Worm (Caenorhabditis elegans): ENCODE data around the gene F59A6.13.

Gene F59A6.13

DNA sequence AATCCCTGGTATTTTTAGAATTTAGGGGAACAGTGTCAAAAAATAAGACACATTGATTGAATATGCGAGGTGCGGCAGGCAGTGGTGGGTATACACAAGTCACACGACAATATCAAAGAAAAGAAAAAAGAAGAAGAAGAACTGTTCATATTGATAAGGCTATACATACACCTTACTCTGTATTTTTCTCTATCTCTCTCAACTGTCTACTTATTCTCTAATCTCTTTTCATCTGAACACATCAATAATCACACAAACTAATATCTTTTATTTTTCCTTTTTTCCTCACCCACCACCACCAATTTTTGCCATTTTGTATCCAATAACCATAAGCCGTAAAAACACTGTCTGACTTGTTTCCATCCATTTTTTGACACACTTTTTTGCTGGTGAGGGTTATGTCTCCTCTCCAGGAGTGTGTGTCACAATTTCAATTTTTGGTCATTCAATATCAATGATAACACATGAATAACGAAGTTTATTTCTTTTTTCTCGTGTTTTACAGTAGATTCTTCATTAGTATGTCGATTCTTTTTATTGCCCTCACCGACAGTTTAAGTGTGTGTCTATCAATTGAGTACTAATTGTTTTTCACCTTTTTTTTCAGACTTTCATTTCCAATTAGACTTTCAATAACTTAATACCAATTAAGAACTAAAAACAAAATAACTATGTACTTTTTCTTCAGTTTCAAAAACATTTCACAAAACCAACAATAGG lies 3.1 kb upstream of the F59A6.13 start (continued):
- peak; percentile 96 for TF ChIP-seq elt-2 (tag; optimal IDR thresholded peaks at IDR 0.05)
- TF ChIP-seq sox-4 (tag; optimal IDR thresholded peaks at IDR 0.05), result no peak
- TF ChIP-seq zip-4 (GFP tag; optimal IDR thresholded peaks at IDR 0.05), result no peak
- TF ChIP-seq aha-1 (tag; optimal IDR thresholded peaks at IDR 0.05), result no peak
- TF ChIP-seq grh-1 (GFP tag; IDR thresholded peaks at IDR 0.05), result no peak
- no peak for TF ChIP-seq unc-30 (tag; optimal IDR thresholded peaks at IDR 0.05)
- TF ChIP-seq lir-3 (tag; optimal IDR thresholded peaks at IDR 0.05; ENCODE audit: poor library complexity), result no peak
- no peak for TF ChIP-seq C16A3.4 (tag; optimal IDR thresholded peaks at IDR 0.05)
- TF ChIP-seq vab-15 (tag; optimal IDR thresholded peaks at IDR 0.05), result no peak
- peak; percentile 20 for TF ChIP-seq pqm-1 (tag; optimal IDR thresholded peaks at IDR 0.05)
- no peak for TF ChIP-seq tbx-2 (tag; optimal IDR thresholded peaks at IDR 0.05)
- TF ChIP-seq egl-13 (tag; optimal IDR thresholded peaks at IDR 0.05), result no peak
- TF ChIP-seq nhr-11 (tag; optimal IDR thresholded peaks at IDR 0.05), result no peak

DNA sequence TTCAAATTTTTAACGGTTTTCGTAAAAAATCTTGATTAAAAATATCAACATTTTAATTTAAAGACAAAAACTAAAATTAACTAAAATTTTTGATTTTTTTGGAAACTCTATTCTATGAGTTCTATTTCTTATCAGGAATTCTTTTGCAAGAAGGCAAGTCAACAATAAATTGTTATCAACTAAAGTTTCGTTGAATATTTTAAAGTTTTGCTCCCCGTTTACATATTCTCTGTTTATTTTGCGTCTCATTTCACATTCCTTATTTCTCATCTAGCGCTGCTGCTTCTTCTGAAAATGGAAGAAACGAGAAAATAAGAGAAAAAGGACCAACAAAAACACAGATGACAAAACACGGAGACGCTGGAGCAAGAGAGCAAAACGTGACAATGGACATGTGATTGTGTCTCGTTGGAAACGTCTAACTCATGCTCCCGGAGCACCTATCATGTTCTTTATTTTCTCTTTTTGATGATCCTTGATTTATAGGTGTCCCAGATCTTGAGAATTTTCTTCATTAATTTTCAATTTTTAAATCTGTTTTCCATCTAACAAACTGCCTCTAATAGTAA lies 2.0 kb upstream of the F59A6.13 start:
- no peak for TF ChIP-seq nhr-85 (tag)
- TF ChIP-seq nhr-28 (tag; optimal IDR thresholded peaks at IDR 0.05), result no peak
- no peak for TF ChIP-seq efl-1 (optimal IDR thresholded peaks at IDR 0.05)
- peak in 1 of 2 experiments; percentile 62 for TF ChIP-seq efl-1 (GFP tag; optimal IDR thresholded peaks at IDR 0.05 in 1 of 2)
- no peak for TF ChIP-seq egl-13 (tag; optimal IDR thresholded peaks at IDR 0.05)
- TF ChIP-seq ceh-90 (tag; optimal IDR thresholded peaks at IDR 0.05), result no peak
- TF ChIP-seq skn-1 (tag; optimal IDR thresholded peaks at IDR 0.05), result no peak
- TF ChIP-seq nhr-90 (tag; optimal IDR thresholded peaks at IDR 0.05; ENCODE audit: poor library complexity), result no peak
- 0 out of 2 replicates have a peak, but pooled peaks have one; percentile 3 for TF ChIP-seq nhr-19 (GFP tag; conservative IDR thresholded peaks at IDR 0.05)
- TF ChIP-seq dsc-1 (tag; optimal IDR thresholded peaks at IDR 0.05), result no peak
- no peak for TF ChIP-seq nhr-12 (tag; optimal IDR thresholded peaks at IDR 0.05)
- TF ChIP-seq nhr-237 (tag; optimal IDR thresholded peaks at IDR 0.05), result no peak
- TF ChIP-seq lin-35 (GFP tag; optimal IDR thresholded peaks at IDR 0.05), result no peak
- no peak for TF ChIP-seq vab-15 (tag; optimal IDR thresholded peaks at IDR 0.05)
- peak; percentile 21 for TF ChIP-seq rnt-1 (tag; optimal IDR thresholded peaks at IDR 0.05)
- TF ChIP-seq lir-3 (tag; optimal IDR thresholded peaks at IDR 0.05; ENCODE audit: poor library complexity), result no peak
- no peak for TF ChIP-seq sox-4 (tag; optimal IDR thresholded peaks at IDR 0.05)
- no peak for TF ChIP-seq hpl-2 (GFP tag; optimal IDR thresholded peaks at IDR 0.05)
- TF ChIP-seq dpl-1 (GFP tag; optimal IDR thresholded peaks at IDR 0.05), result no peak
- TF ChIP-seq xbp-1 (tag; optimal IDR thresholded peaks at IDR 0.05), result no peak
- peak; percentile 39 for TF ChIP-seq lin-14 (GFP tag; optimal IDR thresholded peaks at IDR 0.05)
- no peak for TF ChIP-seq ceh-8 (GFP tag; optimal IDR thresholded peaks at IDR 0.05)
- TF ChIP-seq ceh-82 (tag; optimal IDR thresholded peaks at IDR 0.05), result no peak
- no peak for TF ChIP-seq ces-1 (GFP tag; optimal IDR thresholded peaks at IDR 0.05)
- TF ChIP-seq nhr-47 (tag; optimal IDR thresholded peaks at IDR 0.05), result no peak
- peak; percentile 6 for TF ChIP-seq nhr-20 (tag; optimal IDR thresholded peaks at IDR 0.05)
- no peak for TF ChIP-seq blmp-1 (tag; optimal IDR thresholded peaks at IDR 0.05)
- no peak for TF ChIP-seq efl-3 (GFP tag; optimal IDR thresholded peaks at IDR 0.05)
- no peak for TF ChIP-seq lin-15B (tag; optimal IDR thresholded peaks at IDR 0.05)
- TF ChIP-seq lin-13 (GFP tag; optimal IDR thresholded peaks at IDR 0.05), result no peak
- TF ChIP-seq C16A3.4 (tag; optimal IDR thresholded peaks at IDR 0.05), result no peak
- TF ChIP-seq egl-27 (tag; optimal IDR thresholded peaks at IDR 0.05), result no peak
- TF ChIP-seq lin-39 (tag; optimal IDR thresholded peaks at IDR 0.05), result no peak
- TF ChIP-seq ztf-4 (tag; optimal IDR thresholded peaks at IDR 0.05), result no peak
- no peak for TF ChIP-seq nhr-11 (tag; optimal IDR thresholded peaks at IDR 0.05)
- TF ChIP-seq nhr-71 (tag; optimal IDR thresholded peaks at IDR 0.05), result peak; percentile 29
- no peak for TF ChIP-seq unc-62 (GFP tag; optimal IDR thresholded peaks at IDR 0.05)
- TF ChIP-seq elt-2 (tag; optimal IDR thresholded peaks at IDR 0.05), result peak; percentile 88
- TF ChIP-seq pag-3 (tag; optimal IDR thresholded peaks at IDR 0.05; ENCODE audit: borderline replicate concordance, insufficient read depth), result no peak
- no peak for TF ChIP-seq fos-1 (tag; optimal IDR thresholded peaks at IDR 0.05)
- TF ChIP-seq ets-5 (GFP tag; IDR thresholded peaks at IDR 0.05), result no peak
- TF ChIP-seq ceh-63 (GFP tag; optimal IDR thresholded peaks at IDR 0.05), result no peak
- no peak for TF ChIP-seq isw-1 (GFP tag; IDR thresholded peaks at IDR 0.05)
